Worm (Caenorhabditis elegans) whole organism, L2 larva: Measurements from ENCODE around the gene F58E2.5.

ENCODE experiments used
- C34F6.9 ChIP-seq: fragments of 150-350 bp; optimal IDR thresholded peaks from 2 replicates; lab custom pipeline; 2014; ENCODE audit warnings: missing biosample characterization, missing genetic modification characterization
- F13H6.1 ChIP-seq: sonication (generic microtip); optimal IDR thresholded peaks from 2 replicates; lab custom pipeline; 2016; ENCODE audit warnings: missing genetic modification characterization, missing compliant biosample characterization
- R02D3.7 ChIP-seq: fragments of 150-350 bp; optimal IDR thresholded peaks from 2 replicates; lab custom pipeline; 2014; ENCODE audit warnings: missing biosample characterization, missing genetic modification characterization
- Y55F3AM.14 ChIP-seq: fragments of 200-800 bp; sonication (Bioruptor generic); optimal IDR thresholded peaks from 2 replicates; lab custom pipeline; 2018; ENCODE audit warnings: mild to moderate bottlenecking, missing genetic modification characterization, missing compliant biosample characterization
- ZK546.5 ChIP-seq: sonication (generic microtip); optimal IDR thresholded peaks from 2 replicates; lab custom pipeline; 2017; ENCODE audit warnings: missing biosample characterization, missing genetic modification characterization
- alr-1 ChIP-seq: fragments of 150-350 bp; optimal IDR thresholded peaks from 2 replicates; lab custom pipeline; 2014; ENCODE audit warnings: missing biosample characterization, missing genetic modification characterization
- ama-1 ChIP-seq: fragments of 150-350 bp; optimal IDR thresholded peaks from 2 replicates; lab custom pipeline; 2018; ENCODE audit warnings: inconsistent platforms
- ceh-16 ChIP-seq: fragments of 150-350 bp; optimal IDR thresholded peaks from 2 replicates; lab custom pipeline; 2014; ENCODE audit warnings: missing biosample characterization, missing genetic modification characterization
- crh-2 ChIP-seq: sonication (generic microtip); optimal IDR thresholded peaks from 2 replicates; lab custom pipeline; 2017; ENCODE audit warnings: missing biosample characterization, missing genetic modification characterization
- dmd-4 ChIP-seq: sonication (generic microtip); optimal IDR thresholded peaks from 2 replicates; lab custom pipeline; 2017; ENCODE audit warnings: missing biosample characterization, missing genetic modification characterization
- egl-27 ChIP-seq: sonication (generic microtip); optimal IDR thresholded peaks from 3 replicates; lab custom pipeline; 2017; ENCODE audit warnings: missing biosample characterization, missing genetic modification reagents, missing genetic modification characterization
- elt-1 ChIP-seq: fragments of 150-350 bp; optimal IDR thresholded peaks from 2 replicates; lab custom pipeline; 2014; ENCODE audit warnings: missing biosample characterization, missing genetic modification characterization
- elt-3 ChIP-seq: sonication (generic microtip); optimal IDR thresholded peaks from 2 replicates; lab custom pipeline; 2017; ENCODE audit warnings: missing biosample characterization, missing genetic modification characterization
- fos-1 ChIP-seq: fragments of 150-350 bp; optimal IDR thresholded peaks from 2 replicates; lab custom pipeline; 2014; ENCODE audit warnings: missing biosample characterization, missing genetic modification characterization
- gmeb-1 ChIP-seq: fragments of 150-350 bp; optimal IDR thresholded peaks from 2 replicates; lab custom pipeline; 2014; ENCODE audit warnings: missing biosample characterization, missing genetic modification characterization
- lin-13 ChIP-seq: fragments of 150-350 bp; optimal IDR thresholded peaks from 2 replicates; lab custom pipeline; 2014; ENCODE audit warnings: missing biosample characterization, missing genetic modification reagents, missing genetic modification characterization
- lin-39 ChIP-seq: fragments of 150-350 bp; optimal IDR thresholded peaks from 2 replicates; lab custom pipeline; 2014; ENCODE audit warnings: missing biosample characterization, missing genetic modification reagents, missing genetic modification characterization
- lsy-2 ChIP-seq, 2 experiments: fragments of 150-350 bp in 1 of 2; sonication (generic microtip) in 1 of 2; optimal IDR thresholded peaks; 2 replicates each; lab custom pipeline; 2014 to 2017; ENCODE audit warnings: missing biosample characterization in 2 of 2, missing genetic modification characterization in 2 of 2
- mab-5 ChIP-seq: fragments of 150-350 bp; optimal IDR thresholded peaks from 2 replicates; lab custom pipeline; 2014; ENCODE audit warnings: missing biosample characterization, missing genetic modification characterization
- mbf-1 ChIP-seq: sonication (generic microtip); optimal IDR thresholded peaks from 2 replicates; lab custom pipeline; 2017; ENCODE audit warnings: missing biosample characterization, missing genetic modification characterization
- mdl-1 ChIP-seq, 2 experiments: fragments of 150-350 bp in 1 of 2; sonication (generic microtip) in 1 of 2; optimal IDR thresholded peaks; 2 replicates each; lab custom pipeline; 2017; ENCODE audit warnings: missing biosample characterization in 2 of 2, missing genetic modification characterization in 2 of 2
- nhr-10 ChIP-seq: sonication (generic microtip); optimal IDR thresholded peaks from 2 replicates; lab custom pipeline; 2017; ENCODE audit warnings: missing biosample characterization, missing genetic modification characterization
- nhr-129 ChIP-seq: fragments of 150-350 bp; optimal IDR thresholded peaks from 2 replicates; lab custom pipeline; 2014; ENCODE audit warnings: missing biosample characterization, missing genetic modification characterization
- nhr-21 ChIP-seq: fragments of 150-350 bp; optimal IDR thresholded peaks from 2 replicates; lab custom pipeline; 2014; ENCODE audit warnings: missing biosample characterization, missing genetic modification characterization
- nhr-237 ChIP-seq: fragments of 150-350 bp; optimal IDR thresholded peaks from 2 replicates; lab custom pipeline; 2014; ENCODE audit warnings: missing biosample characterization, missing genetic modification characterization
- nhr-25 ChIP-seq: fragments of 150-350 bp; sonication (generic microtip); optimal IDR thresholded peaks from 3 replicates; lab custom pipeline; 2014; ENCODE audit warnings: missing biosample characterization, missing genetic modification characterization
- nhr-6 ChIP-seq: fragments of 150-350 bp; optimal IDR thresholded peaks from 2 replicates; lab custom pipeline; 2014; ENCODE audit warnings: missing biosample characterization, missing genetic modification characterization
- nhr-77 ChIP-seq: fragments of 150-350 bp; optimal IDR thresholded peaks from 2 replicates; lab custom pipeline; 2014; ENCODE audit warnings: missing biosample characterization, missing genetic modification characterization
- peb-1 ChIP-seq: fragments of 150-350 bp; optimal IDR thresholded peaks from 2 replicates; lab custom pipeline; 2014; ENCODE audit warnings: missing biosample characterization, missing genetic modification characterization
- sem-4 ChIP-seq: fragments of 150-350 bp; optimal IDR thresholded peaks from 2 replicates; lab custom pipeline; 2014; ENCODE audit warnings: missing biosample characterization, missing genetic modification reagents, missing genetic modification characterization
- skn-1 ChIP-seq: sonication (generic microtip); optimal IDR thresholded peaks from 2 replicates; lab custom pipeline; 2017; ENCODE audit warnings: missing biosample characterization, missing genetic modification characterization
- sma-9 ChIP-seq, 2 experiments: fragments of 150-350 bp in 1 of 2; sonication (generic microtip) in 1 of 2; optimal IDR thresholded peaks; 2 replicates each; lab custom pipeline; 2014 to 2016; ENCODE audit warnings: missing genetic modification characterization in 2 of 2, mild to moderate bottlenecking in 1 of 2, missing biosample characterization in 1 of 2, missing compliant biosample characterization in 1 of 2, missing genetic modification reagents in 1 of 2, moderate library complexity in 1 of 2
- snpc-4 ChIP-seq: fragments of 150-350 bp; optimal IDR thresholded peaks from 2 replicates; lab custom pipeline; 2014; ENCODE audit warnings: missing biosample characterization, missing genetic modification characterization
- unc-39 ChIP-seq: fragments of 150-350 bp; optimal IDR thresholded peaks from 2 replicates; lab custom pipeline; 2014; ENCODE audit warnings: missing biosample characterization, missing genetic modification characterization
- unc-55 ChIP-seq: fragments of 150-350 bp; sonication (generic microtip); optimal IDR thresholded peaks from 3 replicates; lab custom pipeline; 2014; ENCODE audit warnings: missing biosample characterization, missing genetic modification reagents, missing genetic modification characterization
- zag-1 ChIP-seq: fragments of 150-350 bp; optimal IDR thresholded peaks from 2 replicates; lab custom pipeline; 2014; ENCODE audit warnings: missing biosample characterization, missing genetic modification characterization
- ztf-1 ChIP-seq: fragments of 200-800 bp; sonication (Bioruptor generic); conservative IDR thresholded peaks from 2 replicates; pipeline ENCODE4 v1.3.6; 2022; ENCODE audit warnings: missing genetic modification characterization, missing compliant biosample characterization
- ztf-11 ChIP-seq: sonication (generic microtip); optimal IDR thresholded peaks from 2 replicates; lab custom pipeline; 2017; ENCODE audit warnings: missing biosample characterization, missing genetic modification characterization

The F58E2.5 gene

ce11 chrIV:3444101-3444500, 613 bp upstream of the F58E2.5 start, which contains the start of gene F09D12.2:
Gene F09D12.2 (minus strand): TSS chrIV:3444201.
- TF ChIP-seq lsy-2 (tag; optimal IDR thresholded peaks at IDR 0.05; lab: Kevin White, UChicago), result no peak
- no peak for TF ChIP-seq elt-1 (tag; lab: Kevin White, UChicago)
- no peak for TF ChIP-seq skn-1 (tag; lab: Kevin White, UChicago)
- TF ChIP-seq ztf-11 (tag; lab: Kevin White, UChicago), result no peak
- TF ChIP-seq crh-2 (tag; lab: Kevin White, UChicago), result no peak
- no peak for TF ChIP-seq snpc-4 (tag; lab: Kevin White, UChicago)
- TF ChIP-seq nhr-25 (tag; lab: Kevin White, UChicago), result no peak
- no peak for TF ChIP-seq zag-1 (tag; lab: Kevin White, UChicago)
- TF ChIP-seq egl-27 (tag; lab: Kevin White, UChicago), result no peak

- no peak for TF ChIP-seq ZK546.5
- no peak for TF ChIP-seq zag-1 (tag; lab: Kevin White, UChicago)
- no peak for TF ChIP-seq R02D3.7 (tag; lab: Kevin White, UChicago)
- no peak for TF ChIP-seq F13H6.1 (tag; lab: Kevin White, UChicago)
Measured at ce11 chrIV:3447350-3447749, 2.6 kb downstream of the F58E2.5 start.

ce11 chrIV:3452516-3452915, 7.8 kb downstream of the F58E2.5 start:
- TF ChIP-seq elt-3 (tag; lab: Kevin White, UChicago) (no peak), gmeb-1 (no peak), sem-4 (tag; lab: Kevin White, UChicago) (no peak), nhr-21 (tag; lab: Kevin White, UChicago) (no peak), lin-13 (GFP tag; lab: Kevin White, UChicago) (no peak), elt-1 (tag; lab: Kevin White, UChicago) (no peak), fos-1 (tag; lab: Kevin White, UChicago) (no peak), nhr-6 (no peak), peb-1 (tag; lab: Kevin White, UChicago) (no peak), snpc-4 (tag; lab: Kevin White, UChicago) (no peak), mab-5 (no peak), mdl-1 (tag; optimal IDR thresholded peaks at IDR 0.05; lab: Kevin White, UChicago) (no peak), F13H6.1 (tag; lab: Kevin White, UChicago) (no peak)
- TF ChIP-seq, all 48 proteins: peak for 0

- TF ChIP-seq ceh-16 (tag; lab: Kevin White, UChicago) (no peak), sem-4 (tag; lab: Kevin White, UChicago) (no peak), skn-1 (tag; lab: Kevin White, UChicago) (no peak), zag-1 (tag; lab: Kevin White, UChicago) (no peak), nhr-10 (no peak), unc-55 (GFP tag; lab: Kevin White, UChicago) (no peak), mbf-1 (tag; lab: Kevin White, UChicago) (no peak), nhr-25 (tag; lab: Kevin White, UChicago) (no peak), nhr-237 (tag; lab: Kevin White, UChicago) (no peak), mab-5 (no peak), gmeb-1 (no peak), ama-1 (no peak), nhr-129 (tag; lab: Kevin White, UChicago) (no peak), sma-9 (GFP tag; optimal IDR thresholded peaks at IDR 0.05; lab: Kevin White, UChicago) (no peak), sma-9 (tag; optimal IDR thresholded peaks at IDR 0.05; lab: Kevin White, UChicago) (no peak), F13H6.1 (tag; lab: Kevin White, UChicago) (no peak), ztf-1 (no peak), R02D3.7 (tag; lab: Kevin White, UChicago) (no peak), nhr-77 (tag; lab: Kevin White, UChicago) (no peak), unc-39 (no peak), lin-39 (tag; lab: Kevin White, UChicago) (no peak)
Measured at ce11 chrIV:3453346-3453745, 8.6 kb downstream of the F58E2.5 start, which contains the start of gene srz-23. Gene srz-23 (plus strand): TSS chrIV:3453608.

- TF ChIP-seq sem-4 (tag; lab: Kevin White, UChicago) (no peak), nhr-237 (tag; lab: Kevin White, UChicago) (no peak), lin-13 (GFP tag; lab: Kevin White, UChicago) (no peak), sma-9 (GFP tag; optimal IDR thresholded peaks at IDR 0.05; lab: Kevin White, UChicago) (no peak), sma-9 (tag; optimal IDR thresholded peaks at IDR 0.05; lab: Kevin White, UChicago) (no peak), mdl-1 (tag; optimal IDR thresholded peaks at IDR 0.05; lab: Kevin White, UChicago) (no peak), fos-1 (tag; lab: Kevin White, UChicago) (no peak), alr-1 (tag; lab: Kevin White, UChicago) (no peak), R02D3.7 (tag; lab: Kevin White, UChicago) (no peak), ZK546.5 (no peak), ama-1 (no peak), C34F6.9 (tag; lab: Kevin White, UChicago) (no peak), ceh-16 (tag; lab: Kevin White, UChicago) (no peak), crh-2 (tag; lab: Kevin White, UChicago) (no peak), Y55F3AM.14 (GFP tag; lab: Kevin White, UChicago) (no peak), dmd-4 (tag; lab: Kevin White, UChicago) (no peak), elt-1 (tag; lab: Kevin White, UChicago) (no peak)
Measured at ce11 chrIV:3463254-3463653, 18.5 kb downstream of the F58E2.5 start, which contains the start of gene F58E2.4. Gene F58E2.4 (plus strand): TSS chrIV:3463387.
